Worm (Caenorhabditis elegans) whole organism, mixed stage, embryonic: Measurements from ENCODE around the gene Y43F8C.17.

Experiments
- elt-3 ChIP-seq: fragments of 150-350 bp; optimal IDR thresholded peaks from 2 replicates; lab custom pipeline; 2014; ENCODE audit warnings: missing biosample characterization, missing genetic modification characterization
- pha-4 ChIP-seq: fragments of 150-350 bp; optimal IDR thresholded peaks from 2 replicates; lab custom pipeline; 2018; ENCODE audit warnings: missing biosample characterization, missing genetic modification reagents, missing genetic modification characterization
- tbx-8 ChIP-seq: fragments of 200-800 bp; sonication (Bioruptor generic); optimal IDR thresholded peaks from 2 replicates; lab custom pipeline; 2018; ENCODE audit warnings: mild to moderate bottlenecking, missing genetic modification characterization, moderate library complexity, missing compliant biosample characterization

DNA sequence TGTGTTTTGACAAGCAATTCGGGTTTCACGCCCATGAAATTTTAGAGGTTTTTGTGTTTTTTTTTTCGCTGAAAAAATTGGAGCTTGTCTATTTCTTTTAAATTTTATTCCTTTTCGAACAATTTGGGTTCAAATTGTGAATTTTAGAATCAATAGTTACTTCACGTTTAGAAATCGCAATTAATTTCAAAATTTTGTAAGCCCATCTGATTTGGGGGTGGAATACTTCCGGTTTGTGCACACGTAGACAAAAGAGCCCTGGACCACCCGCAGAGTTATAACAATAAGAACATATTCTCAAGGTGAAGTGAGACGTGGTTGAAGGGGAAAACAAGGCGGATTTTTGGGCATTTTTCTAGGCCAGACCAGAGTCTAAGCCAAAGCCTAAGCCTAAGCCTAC is 3.3 kb downstream of the Y43F8C.17 start, which contains the start of gene Y116F11A.6:
- TF ChIP-seq pha-4 (tag; lab: Kevin White, UChicago) (no peak), elt-3 (tag; lab: Kevin White, UChicago) (no peak), tbx-8 (GFP tag; lab: Kevin White, UChicago) (no peak)
